Fruit fly (Drosophila melanogaster) whole organism, embryonic: ENCODE data around the gene mrva.

ENCODE experiments used
- ATbp ChIP-seq: fragments of 200-800 bp; sonication (Bioruptor generic); optimal IDR thresholded peaks from 2 replicates; lab custom pipeline; 2017; ENCODE audit warnings: missing biosample characterization, mild to moderate bottlenecking, missing genetic modification characterization, missing genetic modification reagents
- Abd-B ChIP-seq: fragments of 200-800 bp; sonication (Bioruptor generic); optimal IDR thresholded peaks from 2 replicates; lab custom pipeline; 2018; ENCODE audit warnings: missing biosample characterization, mild to moderate bottlenecking, missing genetic modification characterization, moderate library complexity
- Aef1 ChIP-seq: fragments of 200-800 bp; sonication (Bioruptor generic); IDR thresholded peaks from 3 replicates; pipeline ENCODE4 v1.3.6; 2022; ENCODE audit warnings: missing biosample characterization, missing genetic modification characterization
- CG10543 ChIP-seq: fragments of 200-800 bp; sonication (Bioruptor generic); optimal IDR thresholded peaks from 3 replicates; lab custom pipeline; 2017; ENCODE audit warnings: missing biosample characterization, mild to moderate bottlenecking, missing genetic modification characterization, moderate library complexity
- CG11085 ChIP-seq: fragments of 200-800 bp; sonication (Bioruptor generic); IDR thresholded peaks from 2 replicates; pipeline ENCODE4 v1.3.6; 2022; ENCODE audit warnings: missing biosample characterization, missing genetic modification characterization
- CG12104 ChIP-seq: fragments of 200-800 bp; sonication (Bioruptor generic); optimal IDR thresholded peaks from 3 replicates; lab custom pipeline; 2016; ENCODE audit warnings: missing biosample characterization, missing genetic modification characterization
- CG12942 ChIP-seq: fragments of 200-800 bp; sonication (Bioruptor generic); optimal IDR thresholded peaks from 3 replicates; lab custom pipeline; 2016; ENCODE audit warnings: missing biosample characterization, missing genetic modification characterization
- CG14965 ChIP-seq: fragments of 200-800 bp; sonication (Bioruptor generic); optimal IDR thresholded peaks from 2 replicates; lab custom pipeline; 2016; ENCODE audit warnings: missing biosample characterization, missing genetic modification characterization, borderline replicate concordance
- CG1529 ChIP-seq: fragments of 200-800 bp; sonication (Bioruptor generic); optimal IDR thresholded peaks from 3 replicates; lab custom pipeline; 2018; ENCODE audit warnings: missing biosample characterization, missing genetic modification characterization
- CG1647 ChIP-seq: fragments of 200-800 bp; sonication (Bioruptor generic); optimal IDR thresholded peaks from 3 replicates; lab custom pipeline; 2016; ENCODE audit warnings: missing biosample characterization, missing genetic modification characterization
- CG17359 ChIP-seq: fragments of 200-800 bp; sonication (Bioruptor generic); optimal IDR thresholded peaks from 3 replicates; lab custom pipeline; 2018; ENCODE audit warnings: missing biosample characterization, mild to moderate bottlenecking, missing genetic modification characterization, moderate library complexity
- CG17385 ChIP-seq: fragments of 200-800 bp; sonication (Bioruptor generic); optimal IDR thresholded peaks from 3 replicates; lab custom pipeline; 2018; ENCODE audit warnings: missing biosample characterization, mild to moderate bottlenecking, missing genetic modification characterization
- CG17612 ChIP-seq: fragments of 200-800 bp; sonication (Bioruptor generic); IDR thresholded peaks from 2 replicates; pipeline ENCODE4 v1.3.6; 2022; ENCODE audit warnings: missing biosample characterization, missing genetic modification characterization
- CG17829 ChIP-seq: fragments of 200-800 bp; optimal IDR thresholded peaks from 2 replicates; lab custom pipeline; 2019; ENCODE audit warnings: missing biosample characterization, mild to moderate bottlenecking, missing genetic modification characterization, moderate library complexity
- CG31441 ChIP-seq: fragments of 200-800 bp; sonication (Bioruptor generic); IDR thresholded peaks from 2 replicates; pipeline ENCODE4 v1.3.6; 2022; ENCODE audit warnings: missing biosample characterization, missing genetic modification characterization
- CG42726 ChIP-seq: fragments of 200-800 bp; sonication (Bioruptor generic); IDR thresholded peaks from 2 replicates; pipeline ENCODE4 v1.3.6; 2022; ENCODE audit warnings: missing biosample characterization, missing genetic modification characterization; ENCODE audit not compliant: partially characterized antibody
- CG4360 ChIP-seq: fragments of 200-800 bp; sonication (Bioruptor generic); IDR thresholded peaks from 2 replicates; pipeline ENCODE4 v1.3.6; 2022; ENCODE audit warnings: missing biosample characterization, missing genetic modification characterization
- CG6254 ChIP-seq: fragments of 200-800 bp; sonication (Bioruptor generic); optimal IDR thresholded peaks from 3 replicates; lab custom pipeline; 2017; ENCODE audit warnings: mild to moderate bottlenecking, missing biosample characterization, missing genetic modification reagents, missing genetic modification characterization
- CG6272 ChIP-seq: fragments of 200-800 bp; sonication (Bioruptor generic); IDR thresholded peaks from 2 replicates; pipeline ENCODE4 v1.3.6; 2022; ENCODE audit warnings: missing biosample characterization, missing genetic modification characterization
- CG6654 ChIP-seq: fragments of 200-800 bp; sonication (Bioruptor generic); optimal IDR thresholded peaks from 2 replicates; lab custom pipeline; 2017; ENCODE audit warnings: missing biosample characterization, mild to moderate bottlenecking, missing genetic modification characterization
- CG7963 ChIP-seq: fragments of 200-800 bp; sonication (Bioruptor generic); IDR thresholded peaks from 3 replicates; pipeline ENCODE4 v1.3.6; 2022; ENCODE audit warnings: missing biosample characterization, missing genetic modification characterization; ENCODE audit not compliant: partially characterized antibody
- CG8281 ChIP-seq: fragments of 200-800 bp; sonication (Bioruptor generic); optimal IDR thresholded peaks from 2 replicates; lab custom pipeline; 2018; ENCODE audit warnings: missing biosample characterization, mild to moderate bottlenecking, missing genetic modification characterization, moderate library complexity
- Chrac-16 ChIP-seq: fragments of 200-800 bp; sonication (Bioruptor generic); optimal IDR thresholded peaks from 3 replicates; lab custom pipeline; 2016; ENCODE audit warnings: missing biosample characterization, missing genetic modification characterization
- Dfd ChIP-seq, 2 experiments: fragments of >200 bp; optimal IDR thresholded peaks; 2 replicates each; lab custom pipeline; 2017; ENCODE audit warnings: missing biosample characterization in 2 of 2, missing genetic modification characterization in 2 of 2
- Drgx ChIP-seq: fragments of 200-800 bp; sonication (Bioruptor generic); IDR thresholded peaks from 2 replicates; pipeline ENCODE4 v1.3.6; 2022; ENCODE audit warnings: missing biosample characterization, missing genetic modification characterization
- HLH4C ChIP-seq: fragments of 200-800 bp; sonication (Bioruptor generic); IDR thresholded peaks from 3 replicates; pipeline ENCODE4 v1.3.6; 2022; ENCODE audit warnings: missing biosample characterization, missing genetic modification characterization; ENCODE audit not compliant: partially characterized antibody
- Hmx ChIP-seq: fragments of 200-800 bp; sonication (Bioruptor generic); optimal IDR thresholded peaks from 2 replicates; lab custom pipeline; 2016; ENCODE audit warnings: missing biosample characterization, missing genetic modification characterization
- Mad ChIP-seq: fragments of 200-800 bp; sonication (Bioruptor generic); optimal IDR thresholded peaks from 2 replicates; lab custom pipeline; 2016; ENCODE audit warnings: missing biosample characterization, missing genetic modification characterization
- NC2α ChIP-seq: fragments of 200-800 bp; sonication (Bioruptor generic); optimal IDR thresholded peaks from 2 replicates; lab custom pipeline; 2016; ENCODE audit warnings: missing biosample characterization, missing genetic modification characterization
- Usf ChIP-seq: fragments of 200-800 bp; sonication (Bioruptor generic); optimal IDR thresholded peaks from 2 replicates; lab custom pipeline; 2017; ENCODE audit warnings: missing genotype, missing biosample characterization, missing genetic modification characterization
- aop ChIP-seq: fragments of 200-800 bp; sonication (Bioruptor generic); IDR thresholded peaks from 2 replicates; pipeline ENCODE4 v1.3.6; 2022; ENCODE audit warnings: missing biosample characterization, missing genetic modification characterization
- az2 ChIP-seq: fragments of 200-800 bp; sonication (Bioruptor generic); optimal IDR thresholded peaks from 3 replicates; lab custom pipeline; 2016; ENCODE audit warnings: missing biosample characterization, missing genetic modification characterization
- btn ChIP-seq: fragments of 200-800 bp; sonication (Bioruptor generic); optimal IDR thresholded peaks from 2 replicates; lab custom pipeline; 2016; ENCODE audit warnings: missing biosample characterization, missing genetic modification characterization
- corto ChIP-seq: fragments of 200-800 bp; sonication (Bioruptor generic); optimal IDR thresholded peaks from 2 replicates; lab custom pipeline; 2016; ENCODE audit warnings: missing biosample characterization, mild to moderate bottlenecking, missing genetic modification characterization, moderate library complexity
- crp ChIP-seq, 2 experiments: fragments of 200-800 bp; sonication (Bioruptor generic); optimal IDR thresholded peaks; 2 replicates in 1 of 2; 3 replicates in 1 of 2; lab custom pipeline; 2017; ENCODE audit warnings: missing biosample characterization in 2 of 2, missing genetic modification characterization in 2 of 2, mild to moderate bottlenecking in 1 of 2, moderate library complexity in 1 of 2
- dmrt11E ChIP-seq: fragments of 200-800 bp; sonication (Bioruptor generic); optimal IDR thresholded peaks from 3 replicates; lab custom pipeline; 2018; ENCODE audit warnings: missing biosample characterization, mild to moderate bottlenecking, missing genetic modification characterization, moderate library complexity
- dpn ChIP-seq, 2 experiments: fragments of 200-800 bp; sonication (Bioruptor generic); optimal IDR thresholded peaks; 3 replicates each; lab custom pipeline; 2016; ENCODE audit warnings: missing biosample characterization in 2 of 2, missing genetic modification characterization in 2 of 2
- ems ChIP-seq: fragments of 200-800 bp; sonication (Bioruptor generic); optimal IDR thresholded peaks from 3 replicates; lab custom pipeline; 2016; ENCODE audit warnings: missing biosample characterization, missing genetic modification characterization
- grn ChIP-seq: fragments of 200-800 bp; sonication (Bioruptor generic); optimal IDR thresholded peaks from 3 replicates; lab custom pipeline; 2017; ENCODE audit warnings: missing biosample characterization, missing genetic modification characterization
- kay ChIP-seq: fragments of 200-800 bp; sonication (Bioruptor generic); optimal IDR thresholded peaks from 2 replicates; lab custom pipeline; 2016; ENCODE audit warnings: missing biosample characterization, missing genetic modification characterization
- nmo ChIP-seq: fragments of 200-800 bp; sonication (Bioruptor generic); optimal IDR thresholded peaks from 2 replicates; lab custom pipeline; 2018; ENCODE audit warnings: missing biosample characterization, mild to moderate bottlenecking, missing genetic modification characterization, moderate library complexity
- org-1 ChIP-seq: fragments of 200-800 bp; sonication (Bioruptor generic); optimal IDR thresholded peaks from 2 replicates; lab custom pipeline; 2017; ENCODE audit warnings: missing biosample characterization, missing genetic modification characterization
- pb ChIP-seq: fragments of 200-800 bp; sonication (Bioruptor generic); optimal IDR thresholded peaks from 3 replicates; lab custom pipeline; 2016; ENCODE audit warnings: missing biosample characterization, missing genetic modification characterization
- pnt ChIP-seq: fragments of 200-800 bp; sonication (Bioruptor generic); optimal IDR thresholded peaks from 3 replicates; lab custom pipeline; 2016; ENCODE audit warnings: missing biosample characterization, missing genetic modification characterization
- ranshi ChIP-seq: fragments of 200-800 bp; sonication (Bioruptor generic); IDR thresholded peaks from 2 replicates; pipeline ENCODE4 v1.3.6; 2022; ENCODE audit warnings: missing biosample characterization, missing genetic modification characterization
- salm ChIP-seq: fragments of 200-800 bp; sonication (Bioruptor generic); optimal IDR thresholded peaks from 2 replicates; lab custom pipeline; 2018; ENCODE audit warnings: missing biosample characterization, mild to moderate bottlenecking, missing genetic modification characterization
- sob ChIP-seq: fragments of 200-800 bp; sonication (Bioruptor generic); IDR thresholded peaks from 2 replicates; pipeline ENCODE4 v1.3.6; 2022; ENCODE audit warnings: missing biosample characterization, missing genetic modification characterization
- usp ChIP-seq: fragments of >200 bp; optimal IDR thresholded peaks from 2 replicates; lab custom pipeline; 2017; ENCODE audit warnings: missing biosample characterization, missing genetic modification characterization
- zen ChIP-seq: fragments of 200-800 bp; sonication (Bioruptor generic); optimal IDR thresholded peaks from 3 replicates; lab custom pipeline; 2018; ENCODE audit warnings: missing biosample characterization, mild to moderate bottlenecking, missing genetic modification characterization, moderate library complexity
- zfh2 ChIP-seq: fragments of 200-800 bp; sonication (Bioruptor generic); optimal IDR thresholded peaks from 2 replicates; lab custom pipeline; 2016; ENCODE audit warnings: missing biosample characterization, missing genetic modification characterization

mrva gene

DNA sequence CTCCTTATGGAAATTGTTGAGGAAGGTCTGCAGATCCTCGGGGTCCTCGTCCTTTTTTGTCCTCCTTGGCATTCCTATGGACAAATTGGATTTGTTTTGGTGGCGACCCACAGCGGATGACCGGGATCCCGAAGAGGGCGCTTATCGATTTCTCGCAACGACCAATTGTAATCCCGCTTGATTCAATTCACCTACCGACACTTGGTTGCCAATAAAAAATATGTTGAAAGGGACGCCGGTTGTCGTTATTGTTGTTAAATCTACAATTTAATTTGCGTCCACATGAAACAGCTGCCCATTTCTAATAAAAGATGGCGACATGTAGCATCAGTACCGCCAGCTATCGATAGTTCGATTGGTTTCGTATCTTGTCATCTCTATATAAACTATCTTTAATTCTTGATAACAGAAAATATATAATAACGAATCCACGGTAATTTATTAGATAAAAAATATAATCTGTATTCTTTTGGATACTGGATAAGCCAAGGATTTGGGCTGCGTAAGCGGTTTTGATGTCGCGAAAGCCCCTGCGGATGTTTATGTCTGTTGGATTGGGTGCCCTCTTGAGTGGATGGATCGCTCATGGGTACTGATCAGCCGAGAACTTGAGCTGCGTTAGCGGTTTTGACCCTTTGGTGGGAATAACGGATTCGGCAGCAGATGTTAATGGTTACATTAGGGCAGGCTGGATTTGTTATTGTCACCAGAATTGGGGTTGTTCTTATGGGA is 27.9 kb upstream of the mrva start, which contains the start of gene CTCF (continued):
- TF ChIP-seq Usf (GFP tag; lab: Kevin White, UChicago), result no peak
- peak; percentile 32 for TF ChIP-seq dmrt11E (tag; lab: Kevin White, UChicago)
- TF ChIP-seq CG17612 (GFP tag; lab: Robert Waterston, UW), result no peak
- no peak for TF ChIP-seq CG11085 (GFP tag; lab: Robert Waterston, UW)
- peak; percentile 53 to 59 for TF ChIP-seq dpn (GFP tag; optimal IDR thresholded peaks at IDR 0.05; lab: Kevin White, UChicago)
- TF ChIP-seq zen (tag; lab: Kevin White, UChicago), result peak; percentile 18
- no peak for TF ChIP-seq ems (GFP tag; lab: Kevin White, UChicago)
- no peak for TF ChIP-seq CG6254 (GFP tag; lab: Kevin White, UChicago)
- no peak for TF ChIP-seq CG10543 (GFP tag; lab: Kevin White, UChicago)
- peak; percentile 40 for TF ChIP-seq pb (GFP tag; lab: Kevin White, UChicago)
- peak; percentile 17 for TF ChIP-seq CG1647 (GFP tag; lab: Kevin White, UChicago)
- peak; percentile 27 for TF ChIP-seq Chrac-16
- TF ChIP-seq ranshi (GFP tag; lab: Robert Waterston, UW), result no peak
- TF ChIP-seq Abd-B (GFP tag; lab: Kevin White, UChicago), result peak; percentile 14
- peak; percentile 41 for TF ChIP-seq pnt (GFP tag; lab: Kevin White, UChicago)
- TF ChIP-seq crp (GFP tag; optimal IDR thresholded peaks at IDR 0.05; lab: Kevin White, UChicago), result peak in 1 of 2 experiments; percentile 72
- TF ChIP-seq Mad (GFP tag; lab: Kevin White, UChicago), result peak; percentile 17
- TF ChIP-seq salm (tag; lab: Kevin White, UChicago), result peak; percentile 5
- no peak for TF ChIP-seq sob (GFP tag; lab: Robert Waterston, UW)
- TF ChIP-seq CG6654 (GFP tag; lab: Kevin White, UChicago), result peak; percentile 29
- TF ChIP-seq org-1 (GFP tag; lab: Kevin White, UChicago), result no peak
- TF ChIP-seq CG7963, result peak; percentile 68
- peak; percentile 40; the same call in 1 of the 2 replicates for TF ChIP-seq CG31441 (GFP tag; lab: Robert Waterston, UW)
- no peak for TF ChIP-seq Aef1 (GFP tag; lab: Robert Waterston, UW)
- no peak for TF ChIP-seq kay
- no peak for TF ChIP-seq aop (GFP tag; lab: Robert Waterston, UW)
- TF ChIP-seq Drgx (GFP tag; lab: Robert Waterston, UW), result peak; percentile 26; the same call in 1 of the 2 replicates
- no peak for TF ChIP-seq Dfd (GFP tag; optimal IDR thresholded peaks at IDR 0.05; lab: Kevin White, UChicago)
- TF ChIP-seq CG12942 (GFP tag; lab: Kevin White, UChicago), result no peak
- no peak for TF ChIP-seq CG4360 (GFP tag; lab: Robert Waterston, UW)
- TF ChIP-seq corto, result no peak
- TF ChIP-seq CG17385 (GFP tag; lab: Kevin White, UChicago), result peak; percentile 19
- no peak for TF ChIP-seq CG8281 (tag; lab: Kevin White, UChicago)
- TF ChIP-seq CG14965 (GFP tag; lab: Kevin White, UChicago), result no peak
- TF ChIP-seq CG42726 (GFP tag; lab: Robert Waterston, UW), result peak; percentile 68; the same call in 1 of the 2 replicates
- TF ChIP-seq btn (GFP tag; lab: Kevin White, UChicago), result no peak
- TF ChIP-seq az2 (GFP tag; lab: Kevin White, UChicago), result peak; percentile 31
- peak; percentile 72 for TF ChIP-seq CG17829 (tag; lab: Kevin White, UChicago)
- no peak for TF ChIP-seq ATbp (GFP tag; lab: Kevin White, UChicago)
- TF ChIP-seq CG6272, result no peak
- no peak for TF ChIP-seq CG12104 (GFP tag; lab: Kevin White, UChicago)
- TF ChIP-seq CG1529 (GFP tag; lab: Kevin White, UChicago), result no peak
- TF ChIP-seq CG17359 (tag; lab: Kevin White, UChicago), result peak; percentile 34
- peak; percentile 90 for TF ChIP-seq nmo (GFP tag; lab: Kevin White, UChicago)
- TF ChIP-seq zfh2 (GFP tag; lab: Kevin White, UChicago), result no peak
- TF ChIP-seq grn (GFP tag; lab: Kevin White, UChicago), result peak; percentile 53
- no peak for TF ChIP-seq usp (GFP tag; lab: Kevin White, UChicago)
- TF ChIP-seq NC2α (GFP tag; lab: Kevin White, UChicago), result peak; percentile 43
- peak; percentile 82 for TF ChIP-seq HLH4C (GFP tag; lab: Robert Waterston, UW)
- no peak for TF ChIP-seq Hmx
